Fruit fly (Drosophila melanogaster): ENCODE results near the gene CG18231.
A peak's percentile ranks its signal among the peaks of the same experiment; 100 is the strongest.

The CG18231 gene

DNA sequence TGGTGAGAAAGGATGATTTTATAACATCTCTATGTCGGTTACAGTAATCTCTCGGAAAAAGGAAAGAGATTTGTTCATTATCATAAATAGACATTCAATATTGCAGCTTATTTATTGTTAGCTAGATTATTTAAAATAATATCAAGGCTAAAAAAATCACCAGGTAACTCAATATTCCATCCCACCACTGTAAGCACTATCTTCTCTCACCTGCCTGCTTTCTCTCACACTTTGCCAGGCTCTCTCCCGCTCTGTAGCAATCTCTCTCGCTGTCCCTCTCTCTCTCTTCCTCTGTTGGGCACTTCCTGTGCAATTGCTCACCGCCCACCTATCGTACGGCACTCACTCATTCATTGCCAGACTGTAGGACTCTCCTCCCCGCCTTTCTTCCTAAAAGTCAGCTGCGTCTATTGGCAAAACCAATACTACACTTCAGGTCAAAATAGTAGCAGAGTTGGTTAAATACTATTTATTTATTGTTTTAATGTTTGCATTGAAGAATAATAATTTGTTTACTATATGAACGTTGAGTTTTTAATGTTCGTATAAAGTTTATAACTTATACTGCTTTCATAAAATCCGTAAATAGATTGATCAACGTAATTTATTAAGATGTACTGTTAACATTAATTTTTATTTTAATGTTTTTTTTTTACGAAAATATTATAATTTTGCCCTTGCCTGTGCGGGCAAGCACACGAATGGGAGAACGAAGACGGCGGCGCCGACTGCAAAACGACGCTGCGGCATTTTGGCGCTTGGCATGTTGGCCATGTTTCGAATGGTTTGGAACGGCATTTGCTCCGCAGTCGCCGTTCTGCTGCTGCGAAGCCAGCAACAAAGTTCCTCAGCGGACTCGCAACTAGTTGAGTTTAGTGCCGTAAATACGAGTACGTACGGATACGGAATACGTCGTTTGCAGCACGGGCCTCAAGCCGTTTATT is 33.6 kb downstream of the CG18231 start (continued):
- TF ChIP-seq Ptx1 (GFP tag; IDR thresholded peaks at IDR 0.05) = peak; percentile 99
- TF ChIP-seq zen (tag; optimal IDR thresholded peaks at IDR 0.05) = peak; percentile 76
- peak; percentile 75 for TF ChIP-seq tio (GFP tag; optimal IDR thresholded peaks at IDR 0.05)
- peak; percentile 90 for TF ChIP-seq ssp (GFP tag; IDR thresholded peaks at IDR 0.05)
- TF ChIP-seq Scr (GFP tag; IDR thresholded peaks at IDR 0.05; ENCODE audit: partially characterized antibody) = no peak
- TF ChIP-seq dimm (GFP tag; IDR thresholded peaks at IDR 0.05) = peak; percentile 95
- peak; percentile 91 for TF ChIP-seq repo (GFP tag; optimal IDR thresholded peaks at IDR 0.05)
- TF ChIP-seq CG5180 (GFP tag; optimal IDR thresholded peaks at IDR 0.05) = peak; percentile 71
- TF ChIP-seq bowl (GFP tag; IDR thresholded peaks at IDR 0.05) = peak; percentile 91
- TF ChIP-seq CG6175 (GFP tag; IDR thresholded peaks at IDR 0.05) = peak; percentile 97
- TF ChIP-seq ind (GFP tag; optimal IDR thresholded peaks at IDR 0.05) = peak; percentile 92
- TF ChIP-seq kah (GFP tag; optimal IDR thresholded peaks at IDR 0.05) = peak; percentile 73
- no peak for TF ChIP-seq mld (GFP tag; IDR thresholded peaks at IDR 0.05; ENCODE audit: partially characterized antibody)
- peak; percentile 46 for TF ChIP-seq corto (GFP tag; optimal IDR thresholded peaks at IDR 0.05)
- peak; percentile 99 for TF ChIP-seq CG12769 (tag; optimal IDR thresholded peaks at IDR 0.05)
- peak; percentile 63 for TF ChIP-seq Spps (tag; optimal IDR thresholded peaks at IDR 0.05)
- peak; percentile 98 for TF ChIP-seq CG32772 (GFP tag; IDR thresholded peaks at IDR 0.05)
- peak; percentile 91 for TF ChIP-seq CG8944 (GFP tag; optimal IDR thresholded peaks at IDR 0.05)
- TF ChIP-seq wek (GFP tag; optimal IDR thresholded peaks at IDR 0.05) = no peak
- TF ChIP-seq Taf1 (GFP tag; IDR thresholded peaks at IDR 0.05) = peak; percentile 99
- TF ChIP-seq CG6689 (GFP tag; IDR thresholded peaks at IDR 0.05) = peak; percentile 93
- TF ChIP-seq slou (GFP tag; optimal IDR thresholded peaks at IDR 0.05) = peak; percentile 87
- TF ChIP-seq CG9437 (GFP tag; optimal IDR thresholded peaks at IDR 0.05) = peak; percentile 87
- TF ChIP-seq ftz-f1 (GFP tag; optimal IDR thresholded peaks at IDR 0.05) = no peak
- peak; percentile 96 for TF ChIP-seq cas (GFP tag; IDR thresholded peaks at IDR 0.05)
- no peak for TF ChIP-seq Optix (GFP tag; IDR thresholded peaks at IDR 0.05)
- peak; percentile 74 for TF ChIP-seq CG4360 (GFP tag; IDR thresholded peaks at IDR 0.05)
- TF ChIP-seq onecut (GFP tag; IDR thresholded peaks at IDR 0.05) = peak; percentile 83
- TF ChIP-seq CG15601 (tag; optimal IDR thresholded peaks at IDR 0.05) = peak; percentile 67
- peak; percentile 79 for TF ChIP-seq E2f2 (GFP tag; IDR thresholded peaks at IDR 0.05)
- TF ChIP-seq Sry-δ (GFP tag; optimal IDR thresholded peaks at IDR 0.05) = peak; percentile 66
- TF ChIP-seq ERR (GFP tag; optimal IDR thresholded peaks at IDR 0.05) = peak; percentile 88
- TF ChIP-seq oc (tag; optimal IDR thresholded peaks at IDR 0.05) = peak; percentile 88
- peak; percentile 88 for TF ChIP-seq CG4424 (GFP tag; optimal IDR thresholded peaks at IDR 0.05)
- TF ChIP-seq ATbp (GFP tag; optimal IDR thresholded peaks at IDR 0.05) = peak; percentile 78
- TF ChIP-seq CG14965 (GFP tag; optimal IDR thresholded peaks at IDR 0.05; ENCODE audit: borderline replicate concordance) = peak; percentile 53
- TF ChIP-seq gt (GFP tag; IDR thresholded peaks at IDR 0.05) = peak; percentile 88
- TF ChIP-seq Neu2 (GFP tag; optimal IDR thresholded peaks at IDR 0.05; ENCODE audit: borderline replicate concordance) = peak; percentile 4
- TF ChIP-seq Tbp (GFP tag; optimal IDR thresholded peaks at IDR 0.05) = no peak
- TF ChIP-seq CG1832 (GFP tag; optimal IDR thresholded peaks at IDR 0.05) = no peak
- TF ChIP-seq exex (tag; optimal IDR thresholded peaks at IDR 0.05) = peak; percentile 62
- TF ChIP-seq CG3838 (GFP tag; optimal IDR thresholded peaks at IDR 0.05) = peak; percentile 74
- TF ChIP-seq sens (GFP tag) = peak; percentile 98
- TF ChIP-seq CG9876 (GFP tag; optimal IDR thresholded peaks at IDR 0.05) = peak; percentile 91
- TF ChIP-seq CG13894 (tag; optimal IDR thresholded peaks at IDR 0.05) = peak; percentile 93
- TF ChIP-seq Mrtf (GFP tag; IDR thresholded peaks at IDR 0.05) = peak; percentile 98
- TF ChIP-seq CG12155 (GFP tag; optimal IDR thresholded peaks at IDR 0.05) = peak; percentile 93
- peak; percentile 81 for TF ChIP-seq Jarid2 (GFP tag; optimal IDR thresholded peaks at IDR 0.05)
- peak; percentile 93 for TF ChIP-seq CG12659 (GFP tag; optimal IDR thresholded peaks at IDR 0.05)
